Worm (Caenorhabditis elegans) whole organism, early embryonic: ENCODE data around the gene C50F7.5.

ENCODE experiments used
- B0310.2 ChIP-seq: sonication (generic microtip); optimal IDR thresholded peaks from 2 replicates; lab custom pipeline; 2016; ENCODE audit warnings: mild to moderate bottlenecking, missing genetic modification characterization, missing compliant biosample characterization
- F13C5.2 ChIP-seq: sonication (generic microtip); optimal IDR thresholded peaks from 2 replicates; lab custom pipeline; 2017; ENCODE audit warnings: mild to moderate bottlenecking, missing genetic modification characterization, inconsistent platforms, missing compliant biosample characterization
- aly-1 ChIP-seq: sonication (generic microtip); optimal IDR thresholded peaks from 2 replicates; lab custom pipeline; 2016; ENCODE audit warnings: missing genetic modification characterization, missing compliant biosample characterization
- ama-1 ChIP-seq: fragments of 150-350 bp; optimal IDR thresholded peaks from 2 replicates; lab custom pipeline; 2014
- ceh-13 ChIP-seq: fragments of 200-800 bp; sonication (Bioruptor generic); optimal IDR thresholded peaks from 2 replicates; lab custom pipeline; 2018; ENCODE audit warnings: mild to moderate bottlenecking, missing genetic modification characterization, missing compliant biosample characterization
- ceh-36 ChIP-seq: sonication (generic microtip); optimal IDR thresholded peaks from 2 replicates; lab custom pipeline; 2016; ENCODE audit warnings: missing genetic modification characterization, inconsistent platforms, missing compliant biosample characterization
- ets-7 ChIP-seq: sonication (generic microtip); optimal IDR thresholded peaks from 2 replicates; lab custom pipeline; 2016; ENCODE audit warnings: missing genotype, missing genetic modification characterization, missing compliant biosample characterization
- flt-1 ChIP-seq: fragments of 200-800 bp; sonication (Bioruptor generic); IDR thresholded peaks from 2 replicates; pipeline ENCODE4 v1.3.6; 2022; ENCODE audit warnings: missing genetic modification characterization, missing compliant biosample characterization
- hmbx-1 ChIP-seq: sonication (generic microtip); optimal IDR thresholded peaks from 2 replicates; lab custom pipeline; 2016; ENCODE audit warnings: mild to moderate bottlenecking, missing genetic modification characterization, missing compliant biosample characterization
- hmg-4 ChIP-seq: fragments of 200-800 bp; sonication (Bioruptor generic); optimal IDR thresholded peaks from 2 replicates; lab custom pipeline; 2018; ENCODE audit warnings: mild to moderate bottlenecking, missing genetic modification characterization, missing compliant biosample characterization
- hnd-1 ChIP-seq: sonication (generic microtip); optimal IDR thresholded peaks from 2 replicates; lab custom pipeline; 2016; ENCODE audit warnings: missing genetic modification characterization, missing compliant biosample characterization
- pes-1 ChIP-seq: fragments of 200-800 bp; sonication (Bioruptor generic); IDR thresholded peaks from 2 replicates; pipeline ENCODE4 v1.3.6; 2022; ENCODE audit warnings: missing genetic modification reagents, missing genetic modification characterization, missing compliant biosample characterization
- scrt-1 ChIP-seq: fragments of 200-800 bp; sonication (Bioruptor generic); IDR thresholded peaks from 2 replicates; pipeline ENCODE4 v1.3.6; 2022; ENCODE audit warnings: missing genetic modification characterization, missing compliant biosample characterization
- sea-1 ChIP-seq: fragments of 200-800 bp; sonication (Bioruptor generic); conservative IDR thresholded peaks from 2 replicates; pipeline ENCODE4 v1.3.6; 2022; ENCODE audit warnings: missing genetic modification characterization, missing compliant biosample characterization
- tbx-11 ChIP-seq: fragments of 200-800 bp; sonication (Bioruptor generic); IDR thresholded peaks from 2 replicates; pipeline ENCODE4 v1.3.6; 2022; ENCODE audit warnings: missing genetic modification characterization, missing compliant biosample characterization
- tbx-37 ChIP-seq: fragments of 200-800 bp; sonication (Bioruptor generic); conservative IDR thresholded peaks from 2 replicates; pipeline ENCODE4 v1.3.6; 2022; ENCODE audit warnings: missing genetic modification reagents, missing genetic modification characterization, missing compliant biosample characterization
- tra-4 ChIP-seq: sonication (generic microtip); optimal IDR thresholded peaks from 2 replicates; lab custom pipeline; 2017; ENCODE audit warnings: missing genetic modification characterization, missing compliant biosample characterization

Gene C50F7.5

DNA sequence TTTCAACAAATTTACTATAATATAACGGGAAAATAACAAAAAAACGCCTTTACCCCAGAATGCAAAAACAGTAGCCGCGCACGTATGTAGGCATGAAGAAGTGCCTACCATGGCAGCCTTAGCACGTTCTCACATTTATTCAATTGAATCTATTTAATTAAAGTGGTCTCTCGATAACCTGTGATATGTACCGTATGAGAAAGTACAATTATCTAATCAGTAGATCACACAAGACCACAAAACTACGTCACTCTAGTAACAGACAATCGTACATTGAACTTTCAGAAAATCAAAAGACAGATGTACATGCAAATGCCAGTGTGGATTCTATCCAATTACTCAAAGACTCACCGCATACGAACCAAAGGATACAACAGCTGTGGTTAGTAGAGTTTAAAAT is 14.3 kb upstream of the C50F7.5 start:
- TF ChIP-seq tbx-11 (no peak), hnd-1 (no peak), ama-1 (lab: Kevin White, UChicago) (no peak), sea-1 (no peak), hmbx-1 (tag; lab: Kevin White, UChicago) (no peak), pes-1 (GFP tag; lab: Robert Waterston, UW) (no peak), F13C5.2 (no peak)

DNA sequence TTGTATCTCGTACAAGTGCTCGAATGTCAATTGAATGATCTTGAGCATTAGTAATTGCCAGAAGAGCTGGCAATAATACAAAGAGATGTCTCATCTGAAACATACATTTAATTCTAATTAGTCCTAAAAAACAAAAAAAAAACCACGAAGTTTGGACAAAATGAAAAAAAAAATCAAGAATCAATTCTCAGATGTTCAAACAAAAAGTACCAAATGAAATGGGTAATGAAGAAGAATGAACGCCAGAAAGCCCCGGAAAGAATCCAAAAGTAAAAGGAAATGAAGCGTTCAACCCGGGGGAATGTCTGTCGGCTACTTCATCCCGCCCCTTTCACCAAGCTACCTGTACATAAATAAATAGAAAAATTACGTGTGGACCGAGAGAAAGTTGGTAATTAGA is 8.6 kb upstream of the C50F7.5 start, which contains the start of gene F33D4.6:
F33D4.6 (minus strand) TSS at position 101 of the 400 bp plus-strand sequence.
- TF ChIP-seq ceh-36 (tag; lab: Kevin White, UChicago) (no peak), flt-1 (GFP tag; lab: Robert Waterston, UW) (no peak), F13C5.2 (no peak)

DNA sequence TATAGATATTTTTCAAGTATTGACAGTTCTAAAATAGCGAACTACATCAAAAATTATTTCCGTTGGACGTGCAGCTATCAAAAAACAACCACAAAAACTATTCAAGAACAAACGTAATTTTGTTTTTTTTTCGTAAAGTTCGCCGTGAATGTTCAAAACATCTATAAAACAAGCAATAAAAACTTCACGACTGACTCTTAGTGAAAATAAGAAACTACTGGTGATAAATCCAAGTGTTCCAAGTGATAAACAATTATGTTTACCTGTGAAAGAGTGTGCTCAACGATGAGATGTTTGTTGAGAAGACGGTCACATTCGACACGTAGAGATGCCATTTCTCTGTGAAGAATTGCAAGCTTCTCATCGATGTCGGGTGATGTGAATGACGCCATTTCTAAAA is 3.7 kb upstream of the C50F7.5 start, which contains the start of gene C50F7.6:
C50F7.6 (minus strand) TSS at position 394 of the 400 bp plus-strand sequence.
- TF ChIP-seq B0310.2 (tag; lab: Kevin White, UChicago): no peak
- no peak for TF ChIP-seq hmbx-1 (tag; lab: Kevin White, UChicago)
- TF ChIP-seq hmg-4 (GFP tag; lab: Kevin White, UChicago): no peak
- no peak for TF ChIP-seq F13C5.2
- TF ChIP-seq tra-4 (tag; lab: Kevin White, UChicago): no peak
- TF ChIP-seq pes-1 (GFP tag; lab: Robert Waterston, UW): no peak
- no peak for TF ChIP-seq tbx-11
- TF ChIP-seq tbx-37 (GFP tag; lab: Robert Waterston, UW): no peak
- no peak for TF ChIP-seq aly-1 (tag; lab: Kevin White, UChicago)
- no peak for TF ChIP-seq hnd-1
- no peak for TF ChIP-seq ceh-36 (tag; lab: Kevin White, UChicago)
- no peak for TF ChIP-seq scrt-1
- TF ChIP-seq ets-7 (tag; lab: Kevin White, UChicago): no peak
- no peak for TF ChIP-seq sea-1
- TF ChIP-seq ama-1 (lab: Kevin White, UChicago): no peak
- no peak for TF ChIP-seq ceh-13 (GFP tag; lab: Kevin White, UChicago)
- no peak for TF ChIP-seq flt-1 (GFP tag; lab: Robert Waterston, UW)

DNA sequence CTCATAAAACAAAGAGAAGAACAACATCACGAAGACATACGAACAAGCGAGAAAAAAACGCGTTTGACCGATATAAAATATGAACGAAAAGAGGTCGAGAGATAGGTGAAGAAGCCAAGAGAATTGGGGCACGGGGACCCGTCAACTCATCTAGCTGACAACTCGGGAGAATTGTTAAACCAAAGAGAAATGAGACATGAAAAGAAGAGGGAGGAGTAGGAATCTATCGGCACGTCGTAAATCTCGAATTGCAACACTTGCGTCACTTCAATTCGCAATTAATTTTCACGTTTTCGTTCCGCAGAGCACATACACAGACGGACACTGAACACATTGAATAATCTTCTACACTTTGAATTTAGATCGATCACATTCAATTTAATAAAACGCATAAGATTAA is 3.0 kb upstream of the C50F7.5 start:
- TF ChIP-seq pes-1 (GFP tag; lab: Robert Waterston, UW) (no peak), tbx-37 (GFP tag; lab: Robert Waterston, UW) (no peak), ceh-13 (GFP tag; lab: Kevin White, UChicago) (no peak), B0310.2 (tag; lab: Kevin White, UChicago) (no peak), ceh-36 (tag; lab: Kevin White, UChicago) (no peak)

DNA sequence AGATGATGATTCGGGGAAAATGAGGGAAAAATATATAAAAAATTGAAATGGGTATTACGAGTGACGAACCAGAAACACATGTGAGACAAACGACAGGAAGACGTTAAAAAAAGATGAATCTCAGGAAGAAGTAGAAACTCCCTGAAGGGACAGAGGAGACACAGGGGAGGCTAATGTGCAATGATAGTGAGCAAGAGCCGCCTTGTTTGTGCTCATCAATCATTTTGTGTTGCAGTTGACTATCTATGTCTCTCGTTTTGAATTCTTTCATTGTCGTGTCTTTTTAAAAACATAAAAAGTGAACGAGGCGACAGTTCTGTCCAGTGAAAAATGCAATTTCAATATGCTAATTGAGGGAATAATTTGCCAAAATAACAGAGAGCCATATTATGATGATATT is 1.6 kb upstream of the C50F7.5 start:
- TF ChIP-seq tbx-37 (GFP tag; lab: Robert Waterston, UW): no peak
- no peak for TF ChIP-seq flt-1 (GFP tag; lab: Robert Waterston, UW)
- TF ChIP-seq hmbx-1 (tag; lab: Kevin White, UChicago): no peak
- TF ChIP-seq ceh-36 (tag; lab: Kevin White, UChicago): no peak
- no peak for TF ChIP-seq scrt-1
- no peak for TF ChIP-seq aly-1 (tag; lab: Kevin White, UChicago)
- TF ChIP-seq B0310.2 (tag; lab: Kevin White, UChicago): no peak
- TF ChIP-seq ama-1 (lab: Kevin White, UChicago): no peak
- no peak for TF ChIP-seq pes-1 (GFP tag; lab: Robert Waterston, UW)
- TF ChIP-seq ets-7 (tag; lab: Kevin White, UChicago): no peak
- no peak for TF ChIP-seq tra-4 (tag; lab: Kevin White, UChicago)
- TF ChIP-seq ceh-13 (GFP tag; lab: Kevin White, UChicago): no peak
- TF ChIP-seq F13C5.2: no peak
- no peak for TF ChIP-seq sea-1
- TF ChIP-seq hnd-1: no peak
- no peak for TF ChIP-seq hmg-4 (GFP tag; lab: Kevin White, UChicago)
- TF ChIP-seq tbx-11: no peak

DNA sequence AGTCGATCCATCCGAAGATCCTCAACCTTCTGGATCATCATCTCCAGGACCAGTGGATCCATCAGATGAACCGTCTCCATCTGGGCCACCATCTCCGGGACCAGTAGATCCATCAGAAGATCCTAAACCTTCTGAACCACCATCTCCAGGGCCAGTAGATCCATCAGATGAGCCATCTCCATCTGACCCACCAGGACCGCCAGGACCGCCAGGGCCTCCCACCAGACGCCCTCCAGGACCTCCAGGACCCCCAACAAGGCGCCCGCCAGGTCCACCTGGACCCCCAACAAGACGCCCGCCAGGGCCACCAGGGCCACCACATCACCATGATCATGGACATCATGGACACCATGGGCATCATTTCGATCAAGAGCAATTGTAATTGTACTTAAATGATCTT is 739 bp downstream of the C50F7.5 start:
- TF ChIP-seq hmbx-1 (tag; lab: Kevin White, UChicago): no peak
- TF ChIP-seq F13C5.2: no peak
- no peak for TF ChIP-seq tbx-11
- no peak for TF ChIP-seq tbx-37 (GFP tag; lab: Robert Waterston, UW)

DNA sequence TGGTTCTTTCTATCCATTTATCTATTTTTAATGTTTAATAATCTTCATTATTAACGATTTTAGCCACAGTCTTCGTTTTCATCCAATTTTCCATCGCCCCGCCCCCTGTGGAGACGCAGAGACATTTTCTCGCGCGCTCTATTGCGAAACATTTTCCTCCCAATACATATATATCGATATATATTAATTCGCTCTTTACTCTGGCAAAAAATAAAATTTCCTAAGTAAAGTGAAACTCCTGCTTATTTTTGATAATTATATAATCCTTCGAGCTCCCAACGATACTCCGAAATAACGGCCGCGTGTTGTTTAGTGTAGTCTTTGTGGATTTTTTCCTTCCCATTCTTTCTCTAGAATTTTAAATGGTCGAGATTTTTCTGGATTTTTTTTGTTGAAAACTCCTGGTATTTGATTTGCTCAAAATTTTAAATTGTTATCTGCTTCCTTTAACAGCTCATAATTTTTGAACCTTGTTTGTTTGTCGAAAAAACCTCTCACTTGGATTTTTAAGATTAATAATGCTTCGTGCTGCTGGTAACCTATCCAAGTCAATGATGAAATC is 2.0 kb downstream of the C50F7.5 start, which contains the start of gene sucg-1:
sucg-1 (plus strand) TSS at position 512 of the 562 bp plus-strand sequence.
- no peak for TF ChIP-seq tbx-37 (GFP tag; lab: Robert Waterston, UW)
- no peak for TF ChIP-seq tra-4 (tag; lab: Kevin White, UChicago)
- no peak for TF ChIP-seq ets-7 (tag; lab: Kevin White, UChicago)
- TF ChIP-seq ceh-13 (GFP tag; lab: Kevin White, UChicago): no peak
- TF ChIP-seq sea-1: no peak

DNA sequence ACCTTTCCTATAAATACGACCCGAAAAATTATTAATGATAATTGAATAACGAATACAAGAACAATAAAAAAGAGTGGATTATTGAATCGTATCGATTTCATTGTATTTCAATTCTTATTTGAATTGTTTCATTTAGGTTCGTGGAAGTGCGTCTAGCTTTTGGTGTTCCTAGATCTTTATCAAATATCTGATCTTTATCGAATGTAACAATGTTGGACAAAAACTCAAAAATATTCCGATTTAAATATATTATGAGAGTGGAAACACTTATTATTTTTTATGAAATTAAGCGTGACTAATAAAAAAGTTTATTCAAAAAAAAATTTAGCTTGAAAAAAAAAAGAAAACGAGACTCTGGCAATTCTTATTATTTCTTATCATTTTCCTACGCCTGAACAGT is 5.4 kb downstream of the C50F7.5 start, which contains the start of the genes C50F7.9 and C50F7.3:
C50F7.9 (minus strand) TSS at position 101 of the 400 bp plus-strand sequence.
C50F7.3 (plus strand) TSS at position 370 of the 400 bp plus-strand sequence.
- TF ChIP-seq tbx-37 (GFP tag; lab: Robert Waterston, UW): no peak

DNA sequence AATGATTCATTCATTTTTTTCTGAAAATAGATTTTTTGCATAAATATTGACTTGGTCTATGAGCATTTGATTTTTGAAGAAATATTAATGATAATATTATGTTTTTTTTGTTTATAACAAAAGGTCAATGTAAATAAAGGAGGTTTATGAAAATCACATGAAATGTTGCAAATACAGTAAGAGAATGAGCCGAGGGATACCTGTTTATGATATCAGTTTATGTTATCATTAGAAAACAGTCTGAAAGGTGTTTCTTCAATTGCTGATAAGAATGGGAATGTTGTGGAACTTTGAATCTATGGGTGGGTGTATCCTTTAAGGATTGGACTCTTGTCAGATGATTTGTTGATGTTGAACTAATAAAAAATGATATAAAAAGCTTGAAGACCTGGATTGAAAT is 7.7 kb downstream of the C50F7.5 start:
- TF ChIP-seq tbx-37 (GFP tag; lab: Robert Waterston, UW) (no peak), tra-4 (tag; lab: Kevin White, UChicago) (no peak), hmg-4 (GFP tag; lab: Kevin White, UChicago) (no peak), flt-1 (GFP tag; lab: Robert Waterston, UW) (no peak), pes-1 (GFP tag; lab: Robert Waterston, UW) (no peak), sea-1 (no peak), ama-1 (lab: Kevin White, UChicago) (no peak), scrt-1 (no peak), ets-7 (tag; lab: Kevin White, UChicago) (no peak), B0310.2 (tag; lab: Kevin White, UChicago) (no peak), ceh-36 (tag; lab: Kevin White, UChicago) (no peak), F13C5.2 (no peak), aly-1 (tag; lab: Kevin White, UChicago) (no peak), hmbx-1 (tag; lab: Kevin White, UChicago) (no peak), hnd-1 (no peak), ceh-13 (GFP tag; lab: Kevin White, UChicago) (no peak)
